Fruit fly (Drosophila melanogaster) whole organism, embryonic: ENCODE results near the gene tank.

Experiments
- Blimp-1 ChIP-seq: fragments of 200-800 bp; sonication (Bioruptor generic); optimal IDR thresholded peaks from 3 replicates; lab custom pipeline; 2018; ENCODE audit warnings: missing biosample characterization, missing genetic modification characterization, mild to moderate bottlenecking, moderate library complexity, missing genetic modification reagents
- Bteb2 ChIP-seq: fragments of 200-800 bp; sonication (Bioruptor generic); optimal IDR thresholded peaks from 2 replicates; lab custom pipeline; 2016; ENCODE audit warnings: missing biosample characterization, missing genetic modification characterization
- CG10267 ChIP-seq: fragments of 200-800 bp; sonication (Bioruptor generic); optimal IDR thresholded peaks from 2 replicates; lab custom pipeline; 2018; ENCODE audit warnings: missing biosample characterization, mild to moderate bottlenecking, missing genetic modification characterization, moderate library complexity
- CG12236 ChIP-seq: fragments of 200-800 bp; sonication (Bioruptor generic); optimal IDR thresholded peaks from 2 replicates; lab custom pipeline; 2016; ENCODE audit warnings: missing biosample characterization, missing genetic modification characterization
- CG12744 ChIP-seq: fragments of 200-800 bp; sonication (Bioruptor generic); optimal IDR thresholded peaks from 2 replicates; lab custom pipeline; 2016; ENCODE audit warnings: missing biosample characterization, missing genetic modification characterization
- CG13624 ChIP-seq: fragments of 200-800 bp; sonication (Bioruptor generic); optimal IDR thresholded peaks from 2 replicates; lab custom pipeline; 2016; ENCODE audit warnings: missing biosample characterization, missing genetic modification characterization
- CG13894 ChIP-seq: fragments of 200-800 bp; sonication (Bioruptor generic); optimal IDR thresholded peaks from 3 replicates; lab custom pipeline; 2018; ENCODE audit warnings: missing biosample characterization, mild to moderate bottlenecking, missing genetic modification characterization, moderate library complexity
- CG15073 ChIP-seq: fragments of 200-800 bp; sonication (Bioruptor generic); optimal IDR thresholded peaks from 2 replicates; lab custom pipeline; 2016; ENCODE audit warnings: missing biosample characterization, missing genetic modification characterization
- CG18476 ChIP-seq: fragments of 200-800 bp; sonication (Bioruptor generic); optimal IDR thresholded peaks from 2 replicates; lab custom pipeline; 2016; ENCODE audit warnings: missing biosample characterization, mild to moderate bottlenecking, missing genetic modification characterization
- CG30020 ChIP-seq: fragments of 200-800 bp; optimal IDR thresholded peaks from 2 replicates; lab custom pipeline; 2019; ENCODE audit warnings: missing biosample characterization, mild to moderate bottlenecking, missing genetic modification characterization, moderate library complexity
- CG32532 ChIP-seq: fragments of 200-800 bp; sonication (Bioruptor generic); IDR thresholded peaks from 2 replicates; pipeline ENCODE4 v1.3.6; 2022; ENCODE audit warnings: missing biosample characterization, missing genetic modification characterization
- CG3281 ChIP-seq: fragments of 200-800 bp; sonication (Bioruptor generic); optimal IDR thresholded peaks from 3 replicates; lab custom pipeline; 2017; ENCODE audit warnings: missing biosample characterization, mild to moderate bottlenecking, missing genetic modification characterization
- CG3407 ChIP-seq: fragments of 200-800 bp; sonication (Bioruptor generic); optimal IDR thresholded peaks from 2 replicates; lab custom pipeline; 2018; ENCODE audit warnings: missing biosample characterization, mild to moderate bottlenecking, missing genetic modification characterization
- CG4328 ChIP-seq: fragments of 200-800 bp; sonication (Bioruptor generic); optimal IDR thresholded peaks from 3 replicates; lab custom pipeline; 2017; ENCODE audit warnings: missing biosample characterization, missing genetic modification reagents, missing genetic modification characterization
- CG43689 ChIP-seq: fragments of 200-800 bp; sonication (Bioruptor generic); IDR thresholded peaks from 2 replicates; pipeline ENCODE4 v1.3.6; 2022; ENCODE audit warnings: missing biosample characterization, missing genetic modification characterization
- CG4617 ChIP-seq: fragments of 200-800 bp; sonication (Bioruptor generic); optimal IDR thresholded peaks from 3 replicates; lab custom pipeline; 2016; ENCODE audit warnings: missing biosample characterization, missing genetic modification characterization, borderline replicate concordance
- CG5245 ChIP-seq: fragments of 200-800 bp; sonication (Bioruptor generic); optimal IDR thresholded peaks from 3 replicates; lab custom pipeline; 2016; ENCODE audit warnings: missing biosample characterization, missing genetic modification characterization
- CG5953 ChIP-seq: fragments of 200-800 bp; sonication (Bioruptor generic); IDR thresholded peaks from 2 replicates; pipeline ENCODE4 v1.3.6; 2022; ENCODE audit warnings: missing biosample characterization, missing genetic modification characterization
- CG6175 ChIP-seq: fragments of 200-800 bp; sonication (Bioruptor generic); IDR thresholded peaks from 3 replicates; pipeline ENCODE4 v1.3.6; 2022; ENCODE audit warnings: missing biosample characterization, missing genetic modification characterization
- CG6765 ChIP-seq: fragments of 200-800 bp; sonication (Bioruptor generic); optimal IDR thresholded peaks from 3 replicates; lab custom pipeline; 2017; ENCODE audit warnings: missing biosample characterization, mild to moderate bottlenecking, missing genetic modification characterization
- CG6791 ChIP-seq: fragments of 200-800 bp; sonication (Bioruptor generic); IDR thresholded peaks from 3 replicates; pipeline ENCODE4 v1.3.6; 2022; ENCODE audit warnings: missing biosample characterization, missing genetic modification characterization; ENCODE audit not compliant: partially characterized antibody
- CHES-1-like ChIP-seq: fragments of 200-800 bp; sonication (Bioruptor generic); optimal IDR thresholded peaks from 2 replicates; lab custom pipeline; 2016; ENCODE audit warnings: missing biosample characterization, missing genetic modification characterization
- D19A ChIP-seq: fragments of 200-800 bp; optimal IDR thresholded peaks from 3 replicates; lab custom pipeline; 2019; ENCODE audit warnings: missing biosample characterization, mild to moderate bottlenecking, missing genetic modification characterization, moderate library complexity
- Ets97D ChIP-seq: fragments of 200-800 bp; sonication (Bioruptor generic); optimal IDR thresholded peaks from 3 replicates; lab custom pipeline; 2016; ENCODE audit warnings: missing biosample characterization, missing genetic modification characterization
- Fer1 ChIP-seq: fragments of 200-800 bp; sonication (Bioruptor generic); optimal IDR thresholded peaks from 2 replicates; lab custom pipeline; 2017; ENCODE audit warnings: missing biosample characterization, mild to moderate bottlenecking, missing genetic modification characterization
- HLH4C ChIP-seq: fragments of 200-800 bp; sonication (Bioruptor generic); IDR thresholded peaks from 3 replicates; pipeline ENCODE4 v1.3.6; 2022; ENCODE audit warnings: missing biosample characterization, missing genetic modification characterization; ENCODE audit not compliant: partially characterized antibody
- Hand ChIP-seq: fragments of 200-800 bp; sonication (Bioruptor generic); optimal IDR thresholded peaks from 2 replicates; lab custom pipeline; 2017; ENCODE audit warnings: mild to moderate bottlenecking, missing biosample characterization, missing genetic modification reagents, missing genetic modification characterization
- HmgZ ChIP-seq: fragments of 200-800 bp; sonication (Bioruptor generic); optimal IDR thresholded peaks from 2 replicates; lab custom pipeline; 2018; ENCODE audit warnings: missing biosample characterization, mild to moderate bottlenecking, missing genetic modification characterization
- Lpt ChIP-seq: fragments of >200 bp; optimal IDR thresholded peaks from 2 replicates; lab custom pipeline; 2018; ENCODE audit warnings: missing biosample characterization, missing genetic modification characterization
- MTF-1 ChIP-seq: fragments of 200-800 bp; sonication (Bioruptor generic); optimal IDR thresholded peaks from 2 replicates; lab custom pipeline; 2018; ENCODE audit warnings: missing biosample characterization, mild to moderate bottlenecking, missing genetic modification characterization, borderline replicate concordance
- Mrtf ChIP-seq: fragments of 200-800 bp; sonication (Bioruptor generic); IDR thresholded peaks from 3 replicates; pipeline ENCODE4 v1.3.6; 2022; ENCODE audit warnings: missing biosample characterization, missing genetic modification characterization
- Spps ChIP-seq: fragments of 200-800 bp; sonication (Bioruptor generic); optimal IDR thresholded peaks from 2 replicates; lab custom pipeline; 2018; ENCODE audit warnings: missing biosample characterization, mild to moderate bottlenecking, missing genetic modification characterization
- Vsx1 ChIP-seq: fragments of 200-800 bp; sonication (Bioruptor generic); optimal IDR thresholded peaks from 2 replicates; lab custom pipeline; 2017; ENCODE audit warnings: missing biosample characterization, mild to moderate bottlenecking, missing genetic modification characterization, missing genetic modification reagents
- ato ChIP-seq: fragments of 200-800 bp; sonication (Bioruptor generic); IDR thresholded peaks from 2 replicates; pipeline ENCODE4 v1.3.6; 2022; ENCODE audit warnings: missing biosample characterization, missing genetic modification characterization; ENCODE audit not compliant: partially characterized antibody
- ems ChIP-seq: fragments of 200-800 bp; sonication (Bioruptor generic); optimal IDR thresholded peaks from 3 replicates; lab custom pipeline; 2016; ENCODE audit warnings: missing biosample characterization, missing genetic modification characterization
- grau ChIP-seq: fragments of 200-800 bp; optimal IDR thresholded peaks from 3 replicates; lab custom pipeline; 2019; ENCODE audit warnings: missing biosample characterization, mild to moderate bottlenecking, missing genetic modification characterization, moderate library complexity
- hkb ChIP-seq, 2 experiments: fragments of 200-800 bp in 1 of 2; fragments of >200 bp in 1 of 2; sonication (Bioruptor generic) in 1 of 2; IDR thresholded peaks in 1 of 2; optimal IDR thresholded peaks in 1 of 2; 2 replicates each; pipeline versions ENCODE4 v1.3.6 to Lab custom; 2017 to 2022; ENCODE audit warnings: missing biosample characterization in 1 of 2, missing genetic modification characterization in 1 of 2
- inv ChIP-seq: fragments of 200-800 bp; sonication (Bioruptor generic); IDR thresholded peaks from 2 replicates; pipeline ENCODE4 v1.3.6; 2022; ENCODE audit warnings: missing biosample characterization, missing genetic modification characterization; ENCODE audit not compliant: partially characterized antibody
- nau ChIP-seq: fragments of 200-800 bp; sonication (Bioruptor generic); optimal IDR thresholded peaks from 3 replicates; lab custom pipeline; 2017; ENCODE audit warnings: missing biosample characterization, mild to moderate bottlenecking, missing genetic modification characterization, missing genetic modification reagents
- nerfin-1 ChIP-seq: fragments of 200-800 bp; sonication (Bioruptor generic); optimal IDR thresholded peaks from 3 replicates; lab custom pipeline; 2019; ENCODE audit warnings: missing biosample characterization, mild to moderate bottlenecking, missing genetic modification characterization, moderate library complexity
- odd ChIP-seq: fragments of 200-800 bp; sonication (Bioruptor generic); optimal IDR thresholded peaks from 2 replicates; lab custom pipeline; 2017; ENCODE audit warnings: missing biosample characterization, mild to moderate bottlenecking, missing genetic modification characterization
- otp ChIP-seq: fragments of 200-800 bp; sonication (Bioruptor generic); IDR thresholded peaks from 3 replicates; pipeline ENCODE4, ENCODE4 v1.3.6; 2022; ENCODE audit warnings: missing biosample characterization, missing genetic modification characterization
- phol ChIP-seq: fragments of 200-800 bp; sonication (Bioruptor generic); optimal IDR thresholded peaks from 3 replicates; lab custom pipeline; 2018; ENCODE audit warnings: missing biosample characterization, mild to moderate bottlenecking, missing genetic modification characterization, moderate library complexity
- pita ChIP-seq: fragments of 200-800 bp; sonication (Bioruptor generic); optimal IDR thresholded peaks from 2 replicates; lab custom pipeline; 2017; ENCODE audit warnings: missing biosample characterization, mild to moderate bottlenecking, missing genetic modification characterization
- salm ChIP-seq: fragments of 200-800 bp; sonication (Bioruptor generic); optimal IDR thresholded peaks from 2 replicates; lab custom pipeline; 2018; ENCODE audit warnings: missing biosample characterization, mild to moderate bottlenecking, missing genetic modification characterization
- seq ChIP-seq: fragments of 200-800 bp; sonication (Bioruptor generic); IDR thresholded peaks from 2 replicates; pipeline ENCODE4 v1.3.6; 2022; ENCODE audit warnings: missing biosample characterization, missing genetic modification characterization
- sna ChIP-seq: fragments of 200-800 bp; sonication (Bioruptor generic); IDR thresholded peaks from 2 replicates; pipeline ENCODE4 v1.3.6; 2022; ENCODE audit warnings: missing biosample characterization, missing genetic modification characterization; ENCODE audit not compliant: partially characterized antibody
- ttk ChIP-seq: fragments of 200-800 bp; sonication (Bioruptor generic); IDR thresholded peaks from 2 replicates; pipeline ENCODE4 v2.1.2; 2022; ENCODE audit warnings: missing biosample characterization, missing genetic modification characterization
- wor ChIP-seq: fragments of 200-800 bp; sonication (Bioruptor generic); IDR thresholded peaks from 2 replicates; pipeline ENCODE4 v1.3.6; 2022; ENCODE audit warnings: missing biosample characterization, missing genetic modification characterization
- z ChIP-seq: fragments of 200-800 bp; sonication (Bioruptor generic); IDR thresholded peaks from 3 replicates; pipeline ENCODE4 v1.3.6; 2022; ENCODE audit warnings: missing biosample characterization, missing genetic modification characterization

The tank gene

dm6 chr2L:4861503-4861902, 23.7 kb upstream of the tank start:
- TF ChIP-seq wor (GFP tag; lab: Robert Waterston, UW): no peak
- TF ChIP-seq Hand (GFP tag; lab: Kevin White, UChicago): no peak
- TF ChIP-seq Vsx1 (GFP tag; lab: Kevin White, UChicago): no peak
- TF ChIP-seq Spps: no peak
- TF ChIP-seq CG6175 (GFP tag; lab: Robert Waterston, UW): 0 out of 3 replicates have a peak, but pooled peaks have one; percentile 37
- no peak for TF ChIP-seq salm (tag; lab: Kevin White, UChicago)
- TF ChIP-seq hkb (optimal IDR thresholded peaks at IDR 0.05; lab: Kevin White, UChicago): no peak
- peak; percentile 47; the same call in 1 of the 2 replicates for TF ChIP-seq hkb (GFP tag; IDR thresholded peaks at IDR 0.05; lab: Robert Waterston, UW)
- TF ChIP-seq grau (tag; lab: Kevin White, UChicago): peak; percentile 60
- no peak for TF ChIP-seq CG43689 (GFP tag; lab: Robert Waterston, UW)
- no peak for TF ChIP-seq CG4328 (GFP tag; lab: Kevin White, UChicago)
- no peak for TF ChIP-seq CG5953 (GFP tag; lab: Robert Waterston, UW)
- no peak for TF ChIP-seq CG15073 (GFP tag; lab: Kevin White, UChicago)
- no peak for TF ChIP-seq CG6791
- no peak for TF ChIP-seq CG13624
- no peak for TF ChIP-seq odd
- no peak for TF ChIP-seq CG6765 (GFP tag; lab: Kevin White, UChicago)
- no peak for TF ChIP-seq ato (GFP tag; lab: Robert Waterston, UW)
- peak; percentile 52 for TF ChIP-seq CG3281
- TF ChIP-seq CG30020 (tag; lab: Kevin White, UChicago): no peak
- TF ChIP-seq nerfin-1 (tag; lab: Kevin White, UChicago): no peak
- peak; percentile 37 for TF ChIP-seq CG13894 (tag; lab: Kevin White, UChicago)
- no peak for TF ChIP-seq z (GFP tag; lab: Robert Waterston, UW)
- TF ChIP-seq D19A: no peak
- TF ChIP-seq nau (GFP tag; lab: Kevin White, UChicago): no peak
- TF ChIP-seq Fer1 (GFP tag; lab: Kevin White, UChicago): peak; percentile 64
- no peak for TF ChIP-seq seq (GFP tag; lab: Robert Waterston, UW)
- peak; percentile 42 for TF ChIP-seq phol (tag; lab: Kevin White, UChicago)
- TF ChIP-seq MTF-1 (GFP tag; lab: Kevin White, UChicago): no peak
- TF ChIP-seq pita (GFP tag; lab: Kevin White, UChicago): no peak
- TF ChIP-seq otp (GFP tag; lab: Robert Waterston, UW): 0 out of 3 replicates have a peak, but pooled peaks have one; percentile 29
- no peak for TF ChIP-seq CG3407 (GFP tag; lab: Kevin White, UChicago)
- TF ChIP-seq sna (GFP tag; lab: Robert Waterston, UW): no peak
- TF ChIP-seq CHES-1-like: no peak
- no peak for TF ChIP-seq Bteb2 (GFP tag; lab: Kevin White, UChicago)
- TF ChIP-seq Ets97D: no peak
- no peak for TF ChIP-seq HmgZ (tag; lab: Kevin White, UChicago)
- no peak for TF ChIP-seq HLH4C (GFP tag; lab: Robert Waterston, UW)
- TF ChIP-seq CG18476 (GFP tag; lab: Kevin White, UChicago): no peak
- no peak for TF ChIP-seq inv (GFP tag; lab: Robert Waterston, UW)
- no peak for TF ChIP-seq CG4617 (GFP tag; lab: Kevin White, UChicago)
- TF ChIP-seq ems (GFP tag; lab: Kevin White, UChicago): no peak
- TF ChIP-seq Lpt: no peak
- TF ChIP-seq ttk (GFP tag; lab: Robert Waterston, UW): no peak
- TF ChIP-seq CG12236 (GFP tag; lab: Kevin White, UChicago): no peak
- TF ChIP-seq CG10267 (tag; lab: Kevin White, UChicago): no peak
- 0 out of 3 replicates have a peak, but pooled peaks have one; percentile 56 for TF ChIP-seq Mrtf (GFP tag; lab: Robert Waterston, UW)
- no peak for TF ChIP-seq Blimp-1 (GFP tag; lab: Kevin White, UChicago)
- TF ChIP-seq CG32532: peak; percentile 74
- no peak for TF ChIP-seq CG12744 (GFP tag; lab: Kevin White, UChicago)
- TF ChIP-seq CG5245: no peak
